Worm (Caenorhabditis elegans) whole organism, L1 larva: ENCODE results near the gene dkc-1.

Experiments
- Y116A8C.19 ChIP-seq: sonication (generic microtip); optimal IDR thresholded peaks from 2 replicates; lab custom pipeline; 2016; ENCODE audit warnings: missing compliant biosample characterization, missing genetic modification characterization, borderline replicate concordance
- aha-1 ChIP-seq: fragments of 150-350 bp; optimal IDR thresholded peaks from 2 replicates; lab custom pipeline; 2014; ENCODE audit warnings: missing biosample characterization, missing genetic modification characterization
- ama-1 ChIP-seq: fragments of 150-350 bp; optimal IDR thresholded peaks from 2 replicates; lab custom pipeline; 2014
- blmp-1 ChIP-seq: fragments of 150-350 bp; optimal IDR thresholded peaks from 2 replicates; lab custom pipeline; 2014; ENCODE audit warnings: missing biosample characterization, missing genetic modification characterization
- ceh-8 ChIP-seq: fragments of 200-800 bp; sonication (Bioruptor generic); optimal IDR thresholded peaks from 2 replicates; lab custom pipeline; 2018; ENCODE audit warnings: mild to moderate bottlenecking, missing genetic modification characterization, moderate library complexity, missing compliant biosample characterization
- ces-1 ChIP-seq: fragments of 150-350 bp; optimal IDR thresholded peaks from 2 replicates; lab custom pipeline; 2014; ENCODE audit warnings: missing biosample characterization, missing genetic modification reagents, missing genetic modification characterization
- dpl-1 ChIP-seq, 3 experiments: fragments of 150-350 bp in 2 of 3; sonication (generic microtip) in 1 of 3; optimal IDR thresholded peaks; 2 replicates each; lab custom pipeline; 2014 to 2017; ENCODE audit warnings: missing biosample characterization in 3 of 3, missing genetic modification characterization in 3 of 3, missing genetic modification reagents in 3 of 3
- dsc-1 ChIP-seq: sonication (generic microtip); optimal IDR thresholded peaks from 2 replicates; lab custom pipeline; 2016; ENCODE audit warnings: mild to moderate bottlenecking, missing genetic modification characterization, missing compliant biosample characterization
- efl-1 ChIP-seq, 4 experiments: fragments of 150-350 bp; optimal IDR thresholded peaks in 3 of 4; peaks in 1 of 4; 1 replicate in 1 of 4; 2 replicates in 3 of 4; lab custom pipeline; 2014; ENCODE audit warnings: missing biosample characterization in 2 of 4, missing genetic modification characterization in 2 of 4, missing genetic modification reagents in 2 of 4
- egl-27 ChIP-seq, 2 experiments: fragments of 150-350 bp in 1 of 2; sonication (generic microtip); optimal IDR thresholded peaks; 3 replicates each; lab custom pipeline; 2017 to 2018; ENCODE audit warnings: missing biosample characterization in 2 of 2, missing genetic modification characterization in 2 of 2, missing genetic modification reagents in 2 of 2
- elt-3 ChIP-seq, 6 experiments: fragments of 150-350 bp in 1 of 6; sonication (generic microtip); optimal IDR thresholded peaks; 2 replicates each; lab custom pipeline; 2017 to 2018; ENCODE audit warnings: missing biosample characterization in 6 of 6, missing genetic modification characterization in 6 of 6, inconsistent platforms in 1 of 6
- ets-5 ChIP-seq: fragments of 200-800 bp; sonication (Bioruptor generic); IDR thresholded peaks from 2 replicates; pipeline ENCODE4 v1.3.6; 2022; ENCODE audit warnings: missing genetic modification characterization, missing compliant biosample characterization
- fos-1 ChIP-seq: fragments of 150-350 bp; optimal IDR thresholded peaks from 2 replicates; lab custom pipeline; 2014; ENCODE audit warnings: missing biosample characterization, missing genetic modification characterization
- grh-1 ChIP-seq: fragments of 200-800 bp; sonication (Bioruptor generic); IDR thresholded peaks from 2 replicates; pipeline ENCODE4 v1.3.6; 2022; ENCODE audit warnings: missing genetic modification reagents, missing genetic modification characterization, missing compliant biosample characterization
- hlh-4 ChIP-seq: sonication (generic microtip); optimal IDR thresholded peaks from 2 replicates; lab custom pipeline; 2016; ENCODE audit warnings: mild to moderate bottlenecking, missing genetic modification characterization, missing compliant biosample characterization
- jun-1 ChIP-seq: fragments of 150-350 bp; optimal IDR thresholded peaks from 2 replicates; lab custom pipeline; 2014; ENCODE audit warnings: missing biosample characterization, missing genetic modification reagents, missing genetic modification characterization
- lin-13 ChIP-seq: fragments of 150-350 bp; optimal IDR thresholded peaks from 2 replicates; lab custom pipeline; 2014; ENCODE audit warnings: missing biosample characterization, missing genetic modification reagents, missing genetic modification characterization
- lin-14 ChIP-seq: fragments of 200-800 bp; sonication (Bioruptor generic); optimal IDR thresholded peaks from 2 replicates; lab custom pipeline; 2018; ENCODE audit warnings: mild to moderate bottlenecking, missing genetic modification characterization, moderate library complexity, missing compliant biosample characterization
- lin-15B ChIP-seq: fragments of 150-350 bp; sonication (generic microtip); optimal IDR thresholded peaks from 3 replicates; lab custom pipeline; 2014; ENCODE audit warnings: missing biosample characterization, missing genetic modification characterization
- lin-39 ChIP-seq: fragments of 150-350 bp; optimal IDR thresholded peaks from 2 replicates; lab custom pipeline; 2014; ENCODE audit warnings: missing biosample characterization, missing genetic modification reagents, missing genetic modification characterization
- lsy-2 ChIP-seq, 2 experiments: fragments of 150-350 bp; optimal IDR thresholded peaks; 2 replicates each; lab custom pipeline; 2014; ENCODE audit warnings: missing biosample characterization in 2 of 2, missing genetic modification characterization in 2 of 2
- mdl-1 ChIP-seq, 2 experiments: fragments of 150-350 bp; optimal IDR thresholded peaks; 2 replicates each; lab custom pipeline; 2014 to 2017; ENCODE audit warnings: missing biosample characterization in 2 of 2, missing genetic modification characterization in 2 of 2, inconsistent platforms in 1 of 2
- mep-1 ChIP-seq: fragments of 150-350 bp; optimal IDR thresholded peaks from 2 replicates; lab custom pipeline; 2014; ENCODE audit warnings: missing biosample characterization, missing genetic modification characterization
- nhr-11 ChIP-seq: fragments of 150-350 bp; optimal IDR thresholded peaks from 2 replicates; lab custom pipeline; 2014; ENCODE audit warnings: missing biosample characterization, missing genetic modification characterization
- nhr-28 ChIP-seq: fragments of 150-350 bp; optimal IDR thresholded peaks from 2 replicates; lab custom pipeline; 2014; ENCODE audit warnings: missing biosample characterization, missing genetic modification characterization
- nhr-76 ChIP-seq: sonication (generic microtip); optimal IDR thresholded peaks from 2 replicates; lab custom pipeline; 2017; ENCODE audit warnings: missing biosample characterization, missing genetic modification characterization
- nhr-77 ChIP-seq: fragments of 150-350 bp; optimal IDR thresholded peaks from 2 replicates; lab custom pipeline; 2014; ENCODE audit warnings: missing biosample characterization, missing genetic modification characterization
- nhr-84 ChIP-seq: sonication (generic microtip); optimal IDR thresholded peaks from 2 replicates; lab custom pipeline; 2017; ENCODE audit warnings: missing biosample characterization, missing genetic modification characterization
- nhr-90 ChIP-seq: sonication (generic microtip); optimal IDR thresholded peaks from 2 replicates; lab custom pipeline; 2016; ENCODE audit warnings: mild to moderate bottlenecking, missing genetic modification characterization, missing compliant biosample characterization; ENCODE audit not compliant: poor library complexity
- skn-1 ChIP-seq: fragments of 150-350 bp; optimal IDR thresholded peaks from 2 replicates; lab custom pipeline; 2014; ENCODE audit warnings: missing biosample characterization, missing genetic modification characterization
- sox-4 ChIP-seq: sonication (generic microtip); optimal IDR thresholded peaks from 2 replicates; lab custom pipeline; 2016; ENCODE audit warnings: missing genetic modification characterization, missing compliant biosample characterization
- tlp-1 ChIP-seq: fragments of 150-350 bp; optimal IDR thresholded peaks from 2 replicates; lab custom pipeline; 2014; ENCODE audit warnings: missing biosample characterization, missing genetic modification characterization
- unc-30 ChIP-seq: sonication (generic microtip); optimal IDR thresholded peaks from 2 replicates; lab custom pipeline; 2017; ENCODE audit warnings: missing biosample characterization, missing genetic modification characterization
- unc-62 ChIP-seq: fragments of 150-350 bp; optimal IDR thresholded peaks from 2 replicates; lab custom pipeline; 2014; ENCODE audit warnings: missing biosample characterization, missing genetic modification reagents, missing genetic modification characterization
- unc-86 ChIP-seq: sonication (generic microtip); optimal IDR thresholded peaks from 2 replicates; lab custom pipeline; 2016; ENCODE audit warnings: missing genetic modification characterization, missing compliant biosample characterization
- unc-98 ChIP-seq: fragments of 200-800 bp; sonication (Bioruptor generic); IDR thresholded peaks from 2 replicates; pipeline ENCODE4 v1.3.6; 2022; ENCODE audit warnings: missing genetic modification characterization, missing compliant biosample characterization
- ztf-11 ChIP-seq, 2 experiments: sonication (generic microtip); optimal IDR thresholded peaks; 2 replicates each; lab custom pipeline; 2016 to 2017; ENCODE audit warnings: missing genetic modification characterization in 2 of 2, missing biosample characterization in 1 of 2, missing compliant biosample characterization in 1 of 2
- ztf-4 ChIP-seq: fragments of 150-350 bp; optimal IDR thresholded peaks from 2 replicates; lab custom pipeline; 2014; ENCODE audit warnings: missing biosample characterization, missing genetic modification characterization

Gene dkc-1

DNA sequence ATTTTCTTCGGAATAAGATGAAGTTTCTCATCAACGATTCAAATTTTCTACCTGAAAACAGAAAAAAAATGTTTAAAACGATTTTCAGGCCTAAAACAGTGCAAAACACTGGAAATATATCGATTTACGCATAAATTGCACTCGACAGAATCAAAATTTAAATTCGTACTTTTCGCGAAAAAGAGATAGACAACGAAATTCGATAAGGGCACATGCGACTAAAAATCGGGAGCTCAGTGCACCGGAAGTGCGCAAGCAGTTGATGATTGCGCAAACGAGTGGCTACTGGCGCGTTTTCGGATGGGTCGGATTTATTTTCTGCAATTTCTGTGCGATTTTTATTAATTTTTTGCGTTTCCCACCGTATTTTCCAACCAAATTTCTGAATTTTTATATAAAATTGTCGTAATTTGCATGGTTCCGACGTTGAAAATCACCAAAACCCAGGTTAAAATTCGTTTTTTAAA, 41.2 kb upstream of the dkc-1 start, which contains the start of the genes Y39A1A.21 and Y39A1A.22 (continued):
- TF ChIP-seq fos-1 (peak; percentile 32), unc-86 (tag; lab: Kevin White, UChicago) (peak; percentile 82), ztf-4 (tag; lab: Kevin White, UChicago) (peak; percentile 66), mep-1 (tag; lab: Kevin White, UChicago) (peak; percentile 88), aha-1 (tag; lab: Kevin White, UChicago) (peak; percentile 43), grh-1 (peak; percentile 75), ztf-11 (tag; optimal IDR thresholded peaks at IDR 0.05; lab: Kevin White, UChicago) (peak in 1 of 2 experiments; percentile 75), lin-39 (tag; lab: Kevin White, UChicago) (peak; percentile 85), nhr-28 (tag; lab: Kevin White, UChicago) (no peak), ces-1 (GFP tag; lab: Kevin White, UChicago) (no peak), unc-30 (no peak), tlp-1 (tag; lab: Kevin White, UChicago) (no peak), nhr-77 (tag; lab: Kevin White, UChicago) (peak; percentile 84)

DNA sequence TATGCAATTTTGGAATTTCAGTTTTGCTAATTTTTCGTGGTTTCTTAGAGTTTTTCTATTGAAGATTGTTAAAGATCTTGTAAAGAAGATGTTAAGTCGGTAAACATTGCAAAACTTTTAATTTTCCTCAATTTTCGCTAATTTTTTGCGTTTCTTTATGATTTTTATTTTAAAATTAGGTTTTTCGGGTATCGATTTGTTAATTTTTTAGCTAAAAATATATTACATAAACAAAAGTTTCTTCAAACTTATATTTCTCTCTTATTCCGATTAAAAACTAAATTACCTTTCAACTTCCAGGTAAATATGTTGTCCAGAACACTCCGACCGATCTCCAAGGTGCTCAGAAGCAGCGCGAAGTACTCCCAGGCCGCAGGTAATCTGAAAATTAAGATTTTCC, 40.8 kb upstream of the dkc-1 start, which contains the start of gene mrpl-12:
Gene mrpl-12 (plus strand): TSS at position 301 of the 400 bp plus-strand sequence.
- TF ChIP-seq grh-1 (no peak), lin-14 (GFP tag; lab: Kevin White, UChicago) (no peak), lsy-2 (tag; optimal IDR thresholded peaks at IDR 0.05; lab: Kevin White, UChicago) (no peak), lin-13 (GFP tag; lab: Kevin White, UChicago) (no peak), skn-1 (no peak)

DNA sequence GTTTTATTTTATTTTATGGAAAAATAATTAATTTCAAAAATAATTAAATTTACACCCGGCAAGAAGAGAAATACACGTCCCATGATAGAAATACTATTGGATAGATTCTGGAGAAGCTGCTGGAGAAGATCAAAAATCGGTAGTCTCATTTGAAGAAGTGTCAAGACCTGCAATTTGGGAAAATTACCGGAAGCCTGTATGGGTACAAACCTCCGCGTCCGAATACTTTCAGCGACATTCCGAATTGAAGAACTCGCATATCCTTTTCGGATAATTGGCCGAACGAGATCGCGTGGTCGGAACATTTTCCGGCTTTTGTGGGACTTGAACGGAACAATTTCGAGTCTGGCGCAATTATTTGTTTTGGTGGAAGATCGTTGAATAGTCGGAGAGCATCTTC, 39.7 kb upstream of the dkc-1 start:
- no peak for TF ChIP-seq ets-5 (GFP tag; lab: Robert Waterston, UW)
- no peak for TF ChIP-seq egl-27 (tag; optimal IDR thresholded peaks at IDR 0.05; lab: Kevin White, UChicago)
- no peak for TF ChIP-seq mdl-1 (tag; optimal IDR thresholded peaks at IDR 0.05; lab: Kevin White, UChicago)
- TF ChIP-seq nhr-90 (tag; lab: Kevin White, UChicago) = no peak
- no peak for TF ChIP-seq nhr-84 (tag; lab: Kevin White, UChicago)
- no peak for TF ChIP-seq dsc-1 (tag; lab: Kevin White, UChicago)
- no peak for TF ChIP-seq lin-15B (tag; lab: Kevin White, UChicago)
- no peak for TF ChIP-seq elt-3 (tag; optimal IDR thresholded peaks at IDR 0.05; lab: Kevin White, UChicago)
- no peak for TF ChIP-seq nhr-76 (tag; lab: Kevin White, UChicago)
- no peak for TF ChIP-seq dpl-1 (GFP tag; optimal IDR thresholded peaks at IDR 0.05; lab: Kevin White, UChicago)
- TF ChIP-seq blmp-1 = no peak
- no peak for TF ChIP-seq sox-4 (tag; lab: Kevin White, UChicago)
- no peak for TF ChIP-seq fos-1
- no peak for TF ChIP-seq ama-1
- no peak for TF ChIP-seq jun-1 (tag; lab: Kevin White, UChicago)
- no peak for TF ChIP-seq ceh-8
- no peak for TF ChIP-seq lin-13 (GFP tag; lab: Kevin White, UChicago)
- TF ChIP-seq unc-98 = no peak
- no peak for TF ChIP-seq nhr-11 (tag; lab: Kevin White, UChicago)

DNA sequence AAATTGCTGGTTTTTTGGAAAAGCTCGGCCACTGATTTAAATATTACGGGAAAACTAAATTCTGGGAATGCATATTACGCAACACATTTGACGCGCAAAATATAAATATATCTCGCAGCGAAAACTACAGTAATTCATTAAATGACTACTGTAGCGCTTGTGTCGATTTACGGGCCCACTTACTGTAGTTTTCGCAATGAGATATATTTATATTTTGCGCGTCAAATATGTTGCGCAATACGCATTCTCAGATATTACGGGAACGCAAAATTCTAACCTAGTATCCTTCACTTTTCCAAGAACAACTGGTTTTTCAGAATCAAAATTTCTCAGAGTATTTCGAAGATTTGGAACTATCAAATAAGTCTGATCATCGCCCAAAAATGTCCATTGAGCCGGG, 38.6 kb upstream of the dkc-1 start:
- TF ChIP-seq unc-62 (no peak), Y116A8C.19 (no peak), hlh-4 (no peak), efl-1 (optimal IDR thresholded peaks at IDR 0.05; lab: Kevin White, UChicago) (no peak), efl-1 (GFP tag; optimal IDR thresholded peaks at IDR 0.05 in 1 of 2; lab: Kevin White, UChicago) (no peak)
